Fruit fly (Drosophila melanogaster) whole organism, embryonic: Measurements from ENCODE around the gene HP1c.

Experiments
- CG11085 ChIP-seq: fragments of 200-800 bp; sonication (Bioruptor generic); IDR thresholded peaks from 2 replicates; pipeline ENCODE4 v1.3.6; 2022; ENCODE audit warnings: missing biosample characterization, missing genetic modification characterization
- CG18599 ChIP-seq: fragments of 200-800 bp; sonication (Bioruptor generic); optimal IDR thresholded peaks from 3 replicates; lab custom pipeline; 2017; ENCODE audit warnings: missing biosample characterization, missing genetic modification characterization, mild to moderate bottlenecking, moderate library complexity, missing genetic modification reagents
- Max ChIP-seq: fragments of 200-800 bp; sonication (Bioruptor generic); optimal IDR thresholded peaks from 2 replicates; lab custom pipeline; 2016; ENCODE audit warnings: missing biosample characterization, mild to moderate bottlenecking, missing genetic modification characterization
- Sin3A ChIP-seq: fragments of >200 bp; optimal IDR thresholded peaks from 2 replicates; lab custom pipeline; 2018
- abd-A ChIP-seq: fragments of 200-800 bp; sonication (Bioruptor generic); optimal IDR thresholded peaks from 3 replicates; lab custom pipeline; 2019; ENCODE audit warnings: missing biosample characterization, mild to moderate bottlenecking, missing genetic modification characterization, moderate library complexity
- ara ChIP-seq: fragments of 200-800 bp; sonication (Bioruptor generic); IDR thresholded peaks from 2 replicates; pipeline ENCODE4 v1.3.6; 2022; ENCODE audit warnings: missing biosample characterization, missing genetic modification characterization
- pan ChIP-seq, 4 experiments: fragments of >200 bp in 3 of 4; fragments of 200-800 bp in 1 of 4; sonication (Bioruptor generic) in 1 of 4; optimal IDR thresholded peaks in 3 of 4; IDR thresholded peaks in 1 of 4; 2 replicates each; pipeline versions ENCODE4 v1.3.6 to Lab custom; 2017 to 2022; ENCODE audit warnings: missing biosample characterization in 2 of 4, missing genetic modification characterization in 2 of 4, mixed read lengths in 1 of 4
- ranshi ChIP-seq: fragments of 200-800 bp; sonication (Bioruptor generic); IDR thresholded peaks from 2 replicates; pipeline ENCODE4 v1.3.6; 2022; ENCODE audit warnings: missing biosample characterization, missing genetic modification characterization
- unpg ChIP-seq: fragments of 200-800 bp; sonication (Bioruptor generic); optimal IDR thresholded peaks from 3 replicates; lab custom pipeline; 2018; ENCODE audit warnings: missing biosample characterization, mild to moderate bottlenecking, missing genetic modification characterization, moderate library complexity

DNA sequence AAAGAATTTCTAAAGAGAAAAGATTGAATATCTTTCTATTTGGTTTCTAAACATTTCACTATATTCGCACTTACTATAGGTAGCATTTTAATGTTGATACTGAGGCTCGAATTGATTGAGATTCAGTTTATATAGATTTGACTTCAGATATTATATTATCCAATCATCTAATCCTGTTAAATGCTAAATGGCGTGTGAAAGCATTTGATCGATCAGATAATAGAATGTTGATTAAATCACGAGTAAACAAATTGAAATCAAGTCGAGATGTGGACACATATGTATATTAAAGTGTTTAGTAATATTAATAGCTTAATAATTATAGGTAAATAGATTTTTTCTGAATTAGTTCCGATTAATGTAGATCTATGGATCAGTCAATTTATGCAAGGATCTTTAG lies 25.5 kb downstream of the HP1c start, which contains the start of gene CG43094:
- TF ChIP-seq CG18599 (GFP tag; lab: Kevin White, UChicago) = no peak
- TF ChIP-seq Max (GFP tag; lab: Kevin White, UChicago) = no peak
- TF ChIP-seq ranshi (GFP tag; lab: Robert Waterston, UW) = no peak
- no peak for TF ChIP-seq pan (optimal IDR thresholded peaks at IDR 0.05; lab: Kevin White, UChicago)
- TF ChIP-seq pan (GFP tag; optimal IDR thresholded peaks at IDR 0.05 in 1 of 2, IDR thresholded peaks at IDR 0.05 in 1 of 2) = no peak
- TF ChIP-seq CG11085 (GFP tag; lab: Robert Waterston, UW) = no peak
- TF ChIP-seq Sin3A = no peak
- no peak for TF ChIP-seq ara (GFP tag; lab: Robert Waterston, UW)
- TF ChIP-seq abd-A (tag; lab: Kevin White, UChicago) = no peak
- no peak for TF ChIP-seq unpg (GFP tag; lab: Kevin White, UChicago)
